Worm (Caenorhabditis elegans): ENCODE results near the gene R09A8.9.
A peak's percentile ranks its signal among the peaks of the same experiment; 100 is the strongest.

Gene R09A8.9

ce11 chrX:12645846-12646245 is 42.1 kb downstream of the R09A8.9 start:
- no peak for TF ChIP-seq lin-14 (GFP tag; optimal IDR thresholded peaks at IDR 0.05)
- TF ChIP-seq Y116A8C.19 (tag; optimal IDR thresholded peaks at IDR 0.05; ENCODE audit: borderline replicate concordance): no peak
- peak; percentile 42 for TF ChIP-seq blmp-1 (tag; optimal IDR thresholded peaks at IDR 0.05)

ce11 chrX:12646546-12647167 is 42.9 kb downstream of the R09A8.9 start, which contains the start of gene zmp-5:
zmp-5 (plus strand) TSS chrX:12647117.
- no peak for TF ChIP-seq C04F5.9 (tag; optimal IDR thresholded peaks at IDR 0.05)
- no peak for TF ChIP-seq unc-98 (GFP tag; IDR thresholded peaks at IDR 0.05)
- TF ChIP-seq blmp-1 (tag; optimal IDR thresholded peaks at IDR 0.05): no peak
- no peak for TF ChIP-seq tbx-2 (tag; optimal IDR thresholded peaks at IDR 0.05)
- TF ChIP-seq nhr-12 (tag; optimal IDR thresholded peaks at IDR 0.05): no peak
- no peak for TF ChIP-seq lin-14 (GFP tag; optimal IDR thresholded peaks at IDR 0.05)
- TF ChIP-seq fkh-8 (tag; optimal IDR thresholded peaks at IDR 0.05): no peak
- TF ChIP-seq efl-1 (optimal IDR thresholded peaks at IDR 0.05): no peak
- peak in 1 of 2 experiments; percentile 65 for TF ChIP-seq efl-1 (GFP tag; optimal IDR thresholded peaks at IDR 0.05 in 1 of 2)
- TF ChIP-seq pag-3 (tag; optimal IDR thresholded peaks at IDR 0.05; ENCODE audit: borderline replicate concordance, insufficient read depth): no peak
- TF ChIP-seq rnt-1 (tag; optimal IDR thresholded peaks at IDR 0.05): no peak
- no peak for TF ChIP-seq sox-4 (tag; optimal IDR thresholded peaks at IDR 0.05)
- peak; percentile 44 for TF ChIP-seq dsc-1 (tag; optimal IDR thresholded peaks at IDR 0.05)
- no peak for TF ChIP-seq ceh-90 (tag; optimal IDR thresholded peaks at IDR 0.05)
- no peak for TF ChIP-seq fkh-10 (GFP tag; optimal IDR thresholded peaks at IDR 0.05)
- no peak for TF ChIP-seq mab-9 (GFP tag; IDR thresholded peaks at IDR 0.05)
- no peak for TF ChIP-seq dpl-1 (GFP tag; optimal IDR thresholded peaks at IDR 0.05)

Measured in whole organism, L1 larva.